Worm (Caenorhabditis elegans) whole organism, L3 larva: Measurements from ENCODE around the gene lgc-36.

ENCODE experiments used
- aly-2 ChIP-seq: fragments of 150-350 bp; optimal IDR thresholded peaks from 2 replicates; lab custom pipeline; 2014; ENCODE audit warnings: missing biosample characterization, missing genetic modification characterization
- ama-1 ChIP-seq: fragments of 150-350 bp; optimal IDR thresholded peaks from 2 replicates; lab custom pipeline; 2018
- ceh-82 ChIP-seq: fragments of 150-350 bp; optimal IDR thresholded peaks from 2 replicates; lab custom pipeline; 2014; ENCODE audit warnings: missing biosample characterization, missing genetic modification characterization
- elt-1 ChIP-seq: fragments of 150-350 bp; optimal IDR thresholded peaks from 2 replicates; lab custom pipeline; 2014; ENCODE audit warnings: missing biosample characterization, missing genetic modification characterization
- elt-3 ChIP-seq, 3 experiments: fragments of 150-350 bp in 1 of 3; sonication (generic microtip) in 2 of 3; optimal IDR thresholded peaks; 2 replicates in 2 of 3; 4 replicates in 1 of 3; lab custom pipeline; 2014 to 2017; ENCODE audit warnings: missing biosample characterization in 3 of 3, missing genetic modification characterization in 3 of 3
- fkh-10 ChIP-seq: sonication (generic microtip); optimal IDR thresholded peaks from 2 replicates; lab custom pipeline; 2017; ENCODE audit warnings: missing biosample characterization, missing genetic modification reagents, missing genetic modification characterization
- lin-15B ChIP-seq: fragments of 150-350 bp; optimal IDR thresholded peaks from 2 replicates; lab custom pipeline; 2014; ENCODE audit warnings: missing biosample characterization, missing genetic modification characterization
- mdl-1 ChIP-seq: fragments of 150-350 bp; optimal IDR thresholded peaks from 2 replicates; lab custom pipeline; 2014; ENCODE audit warnings: missing biosample characterization, missing genetic modification characterization
- nfya-1 ChIP-seq: sonication (generic microtip); optimal IDR thresholded peaks from 2 replicates; lab custom pipeline; 2017; ENCODE audit warnings: missing genetic modification characterization, mild to moderate bottlenecking, missing compliant biosample characterization, antibody characterized with exemption, moderate library complexity; ENCODE audit not compliant: insufficient read depth
- skn-1 ChIP-seq: fragments of 150-350 bp; optimal IDR thresholded peaks from 2 replicates; lab custom pipeline; 2014; ENCODE audit warnings: missing biosample characterization, missing genetic modification characterization
- unc-62 ChIP-seq: fragments of 150-350 bp; sonication (generic microtip); optimal IDR thresholded peaks from 4 replicates; lab custom pipeline; 2014; ENCODE audit warnings: missing biosample characterization, missing genetic modification reagents, missing genetic modification characterization

ce11 chrV:11234350-11234749 lies 24.4 kb downstream of the lgc-36 start, which contains the start of gene T19B10.5:
- no peak for TF ChIP-seq ama-1 (lab: Kevin White, UChicago)
- no peak for TF ChIP-seq aly-2 (tag; lab: Kevin White, UChicago)
- no peak for TF ChIP-seq elt-3 (tag; optimal IDR thresholded peaks at IDR 0.05; lab: Kevin White, UChicago)
- TF ChIP-seq skn-1 (tag; lab: Kevin White, UChicago): no peak
- TF ChIP-seq fkh-10: no peak
- TF ChIP-seq mdl-1 (tag; lab: Kevin White, UChicago): no peak
- TF ChIP-seq elt-1 (tag; lab: Kevin White, UChicago): no peak
- TF ChIP-seq unc-62 (GFP tag; lab: Kevin White, UChicago): no peak
- no peak for TF ChIP-seq ceh-82 (tag; lab: Kevin White, UChicago)
- TF ChIP-seq nfya-1 (tag; lab: Kevin White, UChicago): no peak
- TF ChIP-seq lin-15B (tag; lab: Kevin White, UChicago): no peak
